Worm (Caenorhabditis elegans) whole organism, L3 larva: ENCODE results near the gene vps-41.

Source experiments
- R02D3.7 ChIP-seq: fragments of 150-350 bp; optimal IDR thresholded peaks from 2 replicates; lab custom pipeline; 2014; ENCODE audit warnings: missing biosample characterization, missing genetic modification characterization
- aly-2 ChIP-seq: fragments of 150-350 bp; optimal IDR thresholded peaks from 2 replicates; lab custom pipeline; 2014; ENCODE audit warnings: missing biosample characterization, missing genetic modification characterization
- daf-12 ChIP-seq: fragments of 150-350 bp; optimal IDR thresholded peaks from 2 replicates; lab custom pipeline; 2014; ENCODE audit warnings: missing biosample characterization, missing genetic modification reagents, missing genetic modification characterization
- elt-1 ChIP-seq: fragments of 150-350 bp; optimal IDR thresholded peaks from 2 replicates; lab custom pipeline; 2014; ENCODE audit warnings: missing biosample characterization, missing genetic modification characterization
- elt-2 ChIP-seq: sonication (generic microtip); optimal IDR thresholded peaks from 2 replicates; lab custom pipeline; 2016; ENCODE audit warnings: missing genetic modification reagents, mild to moderate bottlenecking, missing genetic modification characterization, missing compliant biosample characterization
- jun-1 ChIP-seq: fragments of 150-350 bp; optimal IDR thresholded peaks from 2 replicates; lab custom pipeline; 2014; ENCODE audit warnings: missing biosample characterization, missing genetic modification reagents, missing genetic modification characterization
- nhr-25 ChIP-seq: sonication (generic microtip); optimal IDR thresholded peaks from 2 replicates; lab custom pipeline; 2017; ENCODE audit warnings: missing biosample characterization, missing genetic modification characterization
- nhr-28 ChIP-seq: fragments of 150-350 bp; optimal IDR thresholded peaks from 2 replicates; lab custom pipeline; 2014; ENCODE audit warnings: missing biosample characterization, missing genetic modification characterization
- pha-4 ChIP-seq: fragments of 150-350 bp; optimal IDR thresholded peaks from 2 replicates; lab custom pipeline; 2014; ENCODE audit warnings: missing biosample characterization, missing genetic modification reagents, missing genetic modification characterization
- pqm-1 ChIP-seq: fragments of 150-350 bp; optimal IDR thresholded peaks from 2 replicates; lab custom pipeline; 2017; ENCODE audit warnings: missing biosample characterization, missing genetic modification characterization, inconsistent platforms
- sea-2 ChIP-seq: fragments of 150-350 bp; sonication (generic microtip); optimal IDR thresholded peaks from 4 replicates; lab custom pipeline; 2014; ENCODE audit warnings: missing biosample characterization, missing genetic modification reagents, missing genetic modification characterization
- snpc-4 ChIP-seq: fragments of 150-350 bp; optimal IDR thresholded peaks from 2 replicates; lab custom pipeline; 2014; ENCODE audit warnings: missing biosample characterization, missing genetic modification characterization
- unc-62 ChIP-seq: fragments of 150-350 bp; sonication (generic microtip); optimal IDR thresholded peaks from 4 replicates; lab custom pipeline; 2014; ENCODE audit warnings: missing biosample characterization, missing genetic modification reagents, missing genetic modification characterization
- zag-1 ChIP-seq: fragments of 150-350 bp; optimal IDR thresholded peaks from 2 replicates; lab custom pipeline; 2014; ENCODE audit warnings: missing biosample characterization, missing genetic modification characterization

ce11 chrX:5323287-5323686 lies 39.7 kb downstream of the vps-41 start, which contains the start of gene sto-2:
- TF ChIP-seq elt-1 (no peak), aly-2 (tag; lab: Kevin White, UChicago) (no peak), pqm-1 (tag; lab: Kevin White, UChicago) (no peak), snpc-4 (no peak), pha-4 (no peak), nhr-28 (no peak), daf-12 (tag; lab: Kevin White, UChicago) (no peak), R02D3.7 (tag; lab: Kevin White, UChicago) (no peak), zag-1 (tag; lab: Kevin White, UChicago) (no peak), nhr-25 (tag; lab: Kevin White, UChicago) (no peak), jun-1 (tag; lab: Kevin White, UChicago) (no peak), elt-2 (tag; lab: Kevin White, UChicago) (no peak), unc-62 (GFP tag; lab: Kevin White, UChicago) (no peak), sea-2 (GFP tag; lab: Kevin White, UChicago) (no peak)
